Worm (Caenorhabditis elegans): ENCODE data around the gene grl-23.

Gene grl-23

DNA sequence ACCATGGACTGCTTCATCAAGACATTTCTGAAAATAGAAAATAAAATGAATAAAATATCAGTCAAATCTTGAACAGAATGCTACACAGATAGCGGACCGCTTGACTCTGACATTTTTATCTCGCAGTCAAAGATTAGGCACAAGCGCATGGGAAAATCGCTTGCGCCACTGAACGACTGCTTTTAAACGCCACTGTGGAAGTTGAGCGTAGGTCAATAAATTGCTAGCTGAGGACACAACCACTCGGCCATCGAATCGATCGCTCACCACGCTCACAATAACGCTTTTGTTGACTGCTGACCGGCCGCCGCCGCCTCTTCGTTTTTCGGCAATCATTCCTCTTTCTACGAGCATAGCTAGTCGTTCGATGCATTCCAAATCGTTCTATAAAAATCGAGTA, 20.1 kb upstream of the grl-23 start (continued):
- no peak for TF ChIP-seq unc-98 (GFP tag; IDR thresholded peaks at IDR 0.05)
- TF ChIP-seq mab-9 (GFP tag; IDR thresholded peaks at IDR 0.05): no peak
- TF ChIP-seq aha-1 (tag; optimal IDR thresholded peaks at IDR 0.05): no peak
- no peak for TF ChIP-seq isw-1 (GFP tag; IDR thresholded peaks at IDR 0.05)
- no peak for TF ChIP-seq fkh-8 (tag; optimal IDR thresholded peaks at IDR 0.05)
- TF ChIP-seq unc-86 (tag; optimal IDR thresholded peaks at IDR 0.05): no peak
- peak; percentile 71 for TF ChIP-seq nhr-71 (tag; optimal IDR thresholded peaks at IDR 0.05)
- no peak for TF ChIP-seq unc-62 (GFP tag; optimal IDR thresholded peaks at IDR 0.05)
- no peak for TF ChIP-seq lir-3 (tag; optimal IDR thresholded peaks at IDR 0.05; ENCODE audit: poor library complexity)
- TF ChIP-seq fkh-10 (GFP tag; optimal IDR thresholded peaks at IDR 0.05): no peak
- no peak for TF ChIP-seq ztf-4 (tag; optimal IDR thresholded peaks at IDR 0.05)
- TF ChIP-seq sox-4 (tag; optimal IDR thresholded peaks at IDR 0.05): no peak
- TF ChIP-seq nhr-90 (tag; optimal IDR thresholded peaks at IDR 0.05; ENCODE audit: poor library complexity): peak; percentile 72
- no peak for TF ChIP-seq egl-27 (tag; optimal IDR thresholded peaks at IDR 0.05)
- no peak for TF ChIP-seq ceh-90 (tag; optimal IDR thresholded peaks at IDR 0.05)
- TF ChIP-seq mdl-1 (tag; optimal IDR thresholded peaks at IDR 0.05): no peak
- no peak for TF ChIP-seq ets-5 (GFP tag; IDR thresholded peaks at IDR 0.05)
- TF ChIP-seq ceh-63 (GFP tag; optimal IDR thresholded peaks at IDR 0.05): no peak
- no peak for TF ChIP-seq C04F5.9 (tag; optimal IDR thresholded peaks at IDR 0.05)
- TF ChIP-seq nhr-237 (tag; optimal IDR thresholded peaks at IDR 0.05): no peak
- TF ChIP-seq jun-1 (tag; optimal IDR thresholded peaks at IDR 0.05): peak; percentile 41
- peak; percentile 62 for TF ChIP-seq dsc-1 (tag; optimal IDR thresholded peaks at IDR 0.05)
- TF ChIP-seq pax-3 (tag; optimal IDR thresholded peaks at IDR 0.05): peak; percentile 1
- no peak for TF ChIP-seq hpl-2 (GFP tag; optimal IDR thresholded peaks at IDR 0.05)

- TF ChIP-seq hpl-2 (GFP tag; optimal IDR thresholded peaks at IDR 0.05) (no peak), hlh-17 (GFP tag; optimal IDR thresholded peaks at IDR 0.05; ENCODE audit: borderline replicate concordance) (no peak), elt-2 (tag; optimal IDR thresholded peaks at IDR 0.05) (no peak), lin-39 (tag; optimal IDR thresholded peaks at IDR 0.05) (no peak)
These were observed 19.5 kb upstream of the grl-23 start, which contains the start of gene mma-1 for ce11 chrV:12596196-12596595. Gene mma-1 (minus strand): TSS chrV:12596296.

- peak; percentile 26 for TF ChIP-seq aly-2 (tag; optimal IDR thresholded peaks at IDR 0.05)
- TF ChIP-seq dsc-1 (tag; optimal IDR thresholded peaks at IDR 0.05): no peak
These were observed 15.7 kb upstream of the grl-23 start, which contains the start of gene C14C10.2 for ce11 chrV:12592379-12592778. Gene C14C10.2 (minus strand): TSS chrV:12592479.

DNA sequence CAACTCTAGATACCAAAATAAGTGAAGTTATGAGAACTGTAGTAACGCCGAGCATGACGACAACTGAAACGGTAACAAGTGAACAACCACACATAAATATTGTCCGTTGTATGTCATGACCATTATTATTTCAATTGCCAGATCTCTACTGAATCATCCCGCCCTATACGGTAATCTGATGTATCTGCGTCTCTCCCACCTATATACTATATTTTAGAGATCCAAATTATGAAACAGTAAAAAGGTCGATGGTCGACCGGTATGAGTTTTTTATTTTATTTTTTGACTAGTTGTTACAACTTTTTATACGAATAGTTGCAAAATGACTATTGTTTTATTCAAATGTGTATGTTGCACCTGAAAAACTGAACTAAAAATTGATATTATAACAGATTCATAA, 13.9 kb upstream of the grl-23 start, which contains the start of gene ttr-43:
ttr-43 (minus strand) TSS at position 101 of the 400 bp plus-strand sequence.
- no peak for TF ChIP-seq nhr-71 (tag; optimal IDR thresholded peaks at IDR 0.05)
- TF ChIP-seq F16B12.6 (tag; optimal IDR thresholded peaks at IDR 0.05): no peak
- no peak for TF ChIP-seq egl-27 (tag; optimal IDR thresholded peaks at IDR 0.05)
- TF ChIP-seq jun-1 (tag; optimal IDR thresholded peaks at IDR 0.05): no peak
- TF ChIP-seq nhr-84 (tag; optimal IDR thresholded peaks at IDR 0.05): no peak
- no peak for TF ChIP-seq pag-3 (tag; optimal IDR thresholded peaks at IDR 0.05; ENCODE audit: borderline replicate concordance, insufficient read depth)
- TF ChIP-seq C34B4.2 (tag; optimal IDR thresholded peaks at IDR 0.05): no peak
- TF ChIP-seq aly-2 (tag; optimal IDR thresholded peaks at IDR 0.05): no peak
- TF ChIP-seq mdl-1 (tag; optimal IDR thresholded peaks at IDR 0.05): no peak
- TF ChIP-seq hlh-4 (tag; optimal IDR thresholded peaks at IDR 0.05): no peak
- TF ChIP-seq blmp-1 (tag; optimal IDR thresholded peaks at IDR 0.05): no peak
- no peak for TF ChIP-seq unc-62 (GFP tag; optimal IDR thresholded peaks at IDR 0.05)
- TF ChIP-seq sup-37 (GFP tag; optimal IDR thresholded peaks at IDR 0.05): no peak
- TF ChIP-seq mep-1 (tag; optimal IDR thresholded peaks at IDR 0.05): no peak
- no peak for TF ChIP-seq fos-1 (tag; optimal IDR thresholded peaks at IDR 0.05)
- no peak for TF ChIP-seq C16A3.4 (tag; optimal IDR thresholded peaks at IDR 0.05)
- TF ChIP-seq grh-1 (GFP tag; IDR thresholded peaks at IDR 0.05): no peak
- TF ChIP-seq zip-4 (GFP tag; optimal IDR thresholded peaks at IDR 0.05): no peak
- no peak for TF ChIP-seq ztf-11 (tag; optimal IDR thresholded peaks at IDR 0.05)
- TF ChIP-seq unc-86 (tag; optimal IDR thresholded peaks at IDR 0.05): no peak
